Fruit fly (Drosophila melanogaster) whole organism, embryonic: ENCODE results near the gene qjt.

ENCODE experiments used
- CG10959 ChIP-seq: fragments of 200-800 bp; sonication (Bioruptor generic); IDR thresholded peaks from 2 replicates; pipeline ENCODE4 v1.3.6; 2022; ENCODE audit warnings: missing biosample characterization, missing genetic modification characterization
- CG11456 ChIP-seq: fragments of 200-800 bp; sonication (Bioruptor generic); IDR thresholded peaks from 3 replicates; pipeline ENCODE4 v1.3.6; 2022; ENCODE audit warnings: missing biosample characterization, missing genetic modification characterization
- CG12391 ChIP-seq: fragments of 200-800 bp; sonication (Bioruptor generic); optimal IDR thresholded peaks from 3 replicates; lab custom pipeline; 2018; ENCODE audit warnings: missing biosample characterization, mild to moderate bottlenecking, missing genetic modification characterization, moderate library complexity
- CG12659 ChIP-seq: fragments of 200-800 bp; sonication (Bioruptor generic); optimal IDR thresholded peaks from 3 replicates; lab custom pipeline; 2017; ENCODE audit warnings: mild to moderate bottlenecking, missing biosample characterization, missing genetic modification reagents, missing genetic modification characterization
- CG13894 ChIP-seq: fragments of 200-800 bp; sonication (Bioruptor generic); optimal IDR thresholded peaks from 3 replicates; lab custom pipeline; 2018; ENCODE audit warnings: missing biosample characterization, mild to moderate bottlenecking, missing genetic modification characterization, moderate library complexity
- CG1529 ChIP-seq: fragments of 200-800 bp; sonication (Bioruptor generic); optimal IDR thresholded peaks from 3 replicates; lab custom pipeline; 2018; ENCODE audit warnings: missing biosample characterization, missing genetic modification characterization
- CG17361 ChIP-seq: fragments of 200-800 bp; sonication (Bioruptor generic); IDR thresholded peaks from 3 replicates; pipeline ENCODE4 v1.3.6; 2022; ENCODE audit warnings: missing biosample characterization, missing genetic modification characterization
- CG1832 ChIP-seq: fragments of 200-800 bp; sonication (Bioruptor generic); optimal IDR thresholded peaks from 2 replicates; lab custom pipeline; 2017; ENCODE audit warnings: missing biosample characterization, mild to moderate bottlenecking, missing genetic modification characterization, inconsistent platforms
- CG2116 ChIP-seq: fragments of 200-800 bp; sonication (Bioruptor generic); optimal IDR thresholded peaks from 3 replicates; lab custom pipeline; 2018; ENCODE audit warnings: missing biosample characterization, mild to moderate bottlenecking, missing genetic modification characterization
- CG2678 ChIP-seq: fragments of 200-800 bp; sonication (Bioruptor generic); optimal IDR thresholded peaks from 3 replicates; lab custom pipeline; 2019; ENCODE audit warnings: missing biosample characterization, mild to moderate bottlenecking, missing genetic modification characterization, moderate library complexity
- CG3407 ChIP-seq: fragments of 200-800 bp; sonication (Bioruptor generic); optimal IDR thresholded peaks from 2 replicates; lab custom pipeline; 2018; ENCODE audit warnings: missing biosample characterization, mild to moderate bottlenecking, missing genetic modification characterization
- CG3726 ChIP-seq: fragments of 200-800 bp; sonication (Bioruptor generic); IDR thresholded peaks from 3 replicates; pipeline ENCODE4, ENCODE4 v1.3.6; 2022; ENCODE audit warnings: missing biosample characterization, missing genetic modification characterization
- CG6765 ChIP-seq: fragments of 200-800 bp; sonication (Bioruptor generic); optimal IDR thresholded peaks from 3 replicates; lab custom pipeline; 2017; ENCODE audit warnings: missing biosample characterization, mild to moderate bottlenecking, missing genetic modification characterization
- CG7963 ChIP-seq: fragments of 200-800 bp; sonication (Bioruptor generic); IDR thresholded peaks from 3 replicates; pipeline ENCODE4 v1.3.6; 2022; ENCODE audit warnings: missing biosample characterization, missing genetic modification characterization; ENCODE audit not compliant: partially characterized antibody
- CG8089 ChIP-seq: fragments of 200-800 bp; sonication (Bioruptor generic); optimal IDR thresholded peaks from 3 replicates; lab custom pipeline; 2016; ENCODE audit warnings: missing biosample characterization, missing genetic modification characterization
- CG9437 ChIP-seq: fragments of 200-800 bp; sonication (Bioruptor generic); optimal IDR thresholded peaks from 2 replicates; lab custom pipeline; 2018; ENCODE audit warnings: missing biosample characterization, mild to moderate bottlenecking, missing genetic modification characterization
- CG9797 ChIP-seq: fragments of 200-800 bp; sonication (Bioruptor generic); optimal IDR thresholded peaks from 3 replicates; lab custom pipeline; 2018; ENCODE audit warnings: missing biosample characterization, mild to moderate bottlenecking, missing genetic modification characterization
- CG9817 ChIP-seq: fragments of 200-800 bp; sonication (Bioruptor generic); optimal IDR thresholded peaks from 2 replicates; lab custom pipeline; 2018; ENCODE audit warnings: missing biosample characterization, mild to moderate bottlenecking, missing genetic modification characterization, moderate library complexity
- CG9876 ChIP-seq: fragments of 200-800 bp; sonication (Bioruptor generic); optimal IDR thresholded peaks from 2 replicates; lab custom pipeline; 2016; ENCODE audit warnings: missing biosample characterization, missing genetic modification characterization
- Ets97D ChIP-seq: fragments of 200-800 bp; sonication (Bioruptor generic); optimal IDR thresholded peaks from 3 replicates; lab custom pipeline; 2016; ENCODE audit warnings: missing biosample characterization, missing genetic modification characterization
- HLH3B ChIP-seq: fragments of 200-800 bp; sonication (Bioruptor generic); IDR thresholded peaks from 2 replicates; pipeline ENCODE4 v1.3.6; 2022; ENCODE audit warnings: missing biosample characterization, missing genetic modification characterization
- HLH4C ChIP-seq: fragments of 200-800 bp; sonication (Bioruptor generic); IDR thresholded peaks from 3 replicates; pipeline ENCODE4 v1.3.6; 2022; ENCODE audit warnings: missing biosample characterization, missing genetic modification characterization; ENCODE audit not compliant: partially characterized antibody
- Hey ChIP-seq: fragments of 200-800 bp; sonication (Bioruptor generic); optimal IDR thresholded peaks from 3 replicates; lab custom pipeline; 2018; ENCODE audit warnings: missing biosample characterization, mild to moderate bottlenecking, missing genetic modification characterization
- Hr51 ChIP-seq, 2 experiments: fragments of 200-800 bp; sonication (Bioruptor generic); optimal IDR thresholded peaks; 2 replicates in 1 of 2; 3 replicates in 1 of 2; lab custom pipeline; 2016 to 2018; ENCODE audit warnings: missing biosample characterization in 2 of 2, missing genetic modification characterization in 2 of 2, mild to moderate bottlenecking in 1 of 2, moderate library complexity in 1 of 2
- MESR4 ChIP-seq: fragments of 200-800 bp; sonication (Bioruptor generic); optimal IDR thresholded peaks from 2 replicates; lab custom pipeline; 2018; ENCODE audit warnings: missing biosample characterization, mild to moderate bottlenecking, missing genetic modification characterization, moderate library complexity
- NC2α ChIP-seq: fragments of 200-800 bp; sonication (Bioruptor generic); optimal IDR thresholded peaks from 2 replicates; lab custom pipeline; 2016; ENCODE audit warnings: missing biosample characterization, missing genetic modification characterization
- NFAT ChIP-seq: fragments of 200-800 bp; sonication (Bioruptor generic); IDR thresholded peaks from 2 replicates; pipeline ENCODE4 v1.3.6; 2022; ENCODE audit warnings: missing biosample characterization, missing genetic modification characterization
- Poxn ChIP-seq: fragments of 200-800 bp; sonication (Bioruptor generic); IDR thresholded peaks from 2 replicates; pipeline ENCODE4 v1.3.6; 2022; ENCODE audit warnings: missing biosample characterization, missing genetic modification characterization
- Ptx1 ChIP-seq: fragments of 200-800 bp; sonication (Bioruptor generic); IDR thresholded peaks from 2 replicates; pipeline ENCODE4 v1.3.6; 2022; ENCODE audit warnings: missing biosample characterization, missing genetic modification characterization
- Sox102F ChIP-seq: fragments of 200-800 bp; sonication (Bioruptor generic); optimal IDR thresholded peaks from 2 replicates; lab custom pipeline; 2018; ENCODE audit warnings: missing biosample characterization, mild to moderate bottlenecking, missing genetic modification characterization, moderate library complexity
- Xbp1 ChIP-seq: fragments of 200-800 bp; sonication (Bioruptor generic); optimal IDR thresholded peaks from 3 replicates; lab custom pipeline; 2016; ENCODE audit warnings: missing biosample characterization, mild to moderate bottlenecking, missing genetic modification characterization
- ab ChIP-seq: fragments of 200-800 bp; sonication (Bioruptor generic); optimal IDR thresholded peaks from 2 replicates; lab custom pipeline; 2016; ENCODE audit warnings: missing biosample characterization, missing genetic modification characterization
- abd-A ChIP-seq: fragments of 200-800 bp; sonication (Bioruptor generic); optimal IDR thresholded peaks from 3 replicates; lab custom pipeline; 2019; ENCODE audit warnings: missing biosample characterization, mild to moderate bottlenecking, missing genetic modification characterization, moderate library complexity
- ac ChIP-seq: fragments of 200-800 bp; sonication (Bioruptor generic); optimal IDR thresholded peaks from 3 replicates; lab custom pipeline; 2017; ENCODE audit warnings: missing biosample characterization, mild to moderate bottlenecking, missing genetic modification characterization
- ase ChIP-seq: fragments of 200-800 bp; sonication (Bioruptor generic); IDR thresholded peaks from 3 replicates; pipeline ENCODE4 v1.3.6; 2022; ENCODE audit warnings: missing biosample characterization, missing genetic modification characterization
- bigmax ChIP-seq: fragments of 200-800 bp; sonication (Bioruptor generic); optimal IDR thresholded peaks from 2 replicates; lab custom pipeline; 2018; ENCODE audit warnings: missing biosample characterization, mild to moderate bottlenecking, missing genetic modification characterization
- br ChIP-seq: fragments of >200 bp; optimal IDR thresholded peaks from 2 replicates; lab custom pipeline; 2017
- fd96Cb ChIP-seq: fragments of 200-800 bp; sonication (Bioruptor generic); optimal IDR thresholded peaks from 2 replicates; lab custom pipeline; 2018; ENCODE audit warnings: missing biosample characterization, mild to moderate bottlenecking, missing genetic modification characterization, moderate library complexity
- grau ChIP-seq: fragments of 200-800 bp; optimal IDR thresholded peaks from 3 replicates; lab custom pipeline; 2019; ENCODE audit warnings: missing biosample characterization, mild to moderate bottlenecking, missing genetic modification characterization, moderate library complexity
- gsb ChIP-seq: fragments of 200-800 bp; sonication (Bioruptor generic); IDR thresholded peaks from 2 replicates; pipeline ENCODE4 v1.3.6; 2022; ENCODE audit warnings: missing biosample characterization, missing genetic modification characterization
- her ChIP-seq: fragments of 200-800 bp; sonication (Bioruptor generic); optimal IDR thresholded peaks from 2 replicates; lab custom pipeline; 2016; ENCODE audit warnings: missing biosample characterization, missing genetic modification characterization
- klu ChIP-seq: fragments of 200-800 bp; sonication (Bioruptor generic); IDR thresholded peaks from 2 replicates; pipeline ENCODE4 v1.3.6; 2022; ENCODE audit warnings: missing biosample characterization, missing genetic modification characterization
- lmd ChIP-seq: fragments of 200-800 bp; sonication (Bioruptor generic); IDR thresholded peaks from 2 replicates; pipeline ENCODE4 v1.3.6; 2022; ENCODE audit warnings: missing biosample characterization, missing genetic modification characterization
- salm ChIP-seq: fragments of 200-800 bp; sonication (Bioruptor generic); optimal IDR thresholded peaks from 2 replicates; lab custom pipeline; 2018; ENCODE audit warnings: missing biosample characterization, mild to moderate bottlenecking, missing genetic modification characterization
- sens ChIP-seq: fragments of 200-800 bp; sonication (Bioruptor generic); peaks from one replicate; lab custom pipeline; 2016; ENCODE audit warnings: missing biosample characterization, missing genetic modification characterization
- sens-2 ChIP-seq: fragments of 200-800 bp; sonication (Bioruptor generic); IDR thresholded peaks from 2 replicates; pipeline ENCODE4 v1.3.6; 2022; ENCODE audit warnings: missing biosample characterization, missing genetic modification characterization
- so ChIP-seq: fragments of 200-800 bp; sonication (Bioruptor generic); IDR thresholded peaks from 3 replicates; pipeline ENCODE4 v1.3.6; 2022; ENCODE audit warnings: missing biosample characterization, missing genetic modification characterization
- sr ChIP-seq: fragments of 200-800 bp; sonication (Bioruptor generic); IDR thresholded peaks from 3 replicates; pipeline ENCODE4 v1.3.6; 2022; ENCODE audit warnings: missing biosample characterization, missing genetic modification characterization
- tll ChIP-seq, 2 experiments: fragments of 200-800 bp in 1 of 2; fragments of >200 bp in 1 of 2; sonication (Bioruptor generic) in 1 of 2; optimal IDR thresholded peaks; 2 replicates each; lab custom pipeline; 2017 to 2019; ENCODE audit warnings: missing biosample characterization in 2 of 2, missing genetic modification characterization in 2 of 2, mild to moderate bottlenecking in 1 of 2, moderate library complexity in 1 of 2
- zen2 ChIP-seq: fragments of 200-800 bp; sonication (Bioruptor generic); IDR thresholded peaks from 3 replicates; pipeline ENCODE4 v1.3.6; 2022; ENCODE audit warnings: missing biosample characterization, missing genetic modification characterization; ENCODE audit not compliant: partially characterized antibody

Gene qjt

DNA sequence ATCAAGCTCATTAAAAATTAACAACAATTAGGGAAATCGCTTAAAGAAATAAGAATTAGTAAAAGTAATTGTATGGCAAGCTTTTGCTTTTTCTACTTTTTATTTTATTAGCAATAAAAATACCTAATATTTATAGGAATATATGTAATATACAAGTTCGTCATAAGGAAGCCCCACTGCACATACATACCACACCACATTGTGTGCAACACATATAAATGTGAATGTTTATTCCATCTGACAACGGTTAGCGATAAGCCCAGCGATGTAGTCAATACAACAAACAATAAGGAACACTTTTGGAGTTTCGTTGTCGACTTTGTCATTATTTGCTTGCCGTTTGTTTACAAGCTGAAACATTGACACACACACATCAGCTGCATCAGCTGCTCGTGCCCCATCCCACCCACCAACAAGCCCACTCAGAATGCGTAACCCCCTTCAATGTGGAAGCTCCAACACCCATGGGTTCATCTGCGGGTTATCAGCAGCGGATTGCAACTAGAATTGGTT, 6.4 kb downstream of the qjt start:
- TF ChIP-seq sr (GFP tag; lab: Robert Waterston, UW), result peak; percentile 73; the same call in 1 of the 3 replicates
- TF ChIP-seq HLH4C, result no peak
- TF ChIP-seq gsb (GFP tag; lab: Robert Waterston, UW), result no peak
- no peak for TF ChIP-seq lmd (GFP tag; lab: Robert Waterston, UW)
- peak; percentile 61 for TF ChIP-seq her
- no peak for TF ChIP-seq CG13894 (tag; lab: Kevin White, UChicago)
- TF ChIP-seq Ptx1, result peak; percentile 35; the same call in 1 of the 2 replicates
- peak; percentile 44 for TF ChIP-seq Xbp1 (GFP tag; lab: Kevin White, UChicago)
- peak; percentile 91 for TF ChIP-seq grau (tag; lab: Kevin White, UChicago)
- TF ChIP-seq CG1529, result peak; percentile 92
- no peak for TF ChIP-seq ab (GFP tag; lab: Kevin White, UChicago)
- no peak for TF ChIP-seq CG6765 (GFP tag; lab: Kevin White, UChicago)
- TF ChIP-seq MESR4 (GFP tag; lab: Kevin White, UChicago), result peak; percentile 19
- no peak for TF ChIP-seq CG7963
- TF ChIP-seq sens-2 (GFP tag; lab: Robert Waterston, UW), result peak; percentile 68; the same call in 1 of the 2 replicates
- no peak for TF ChIP-seq CG11456 (GFP tag; lab: Robert Waterston, UW)
- peak; percentile 61 for TF ChIP-seq fd96Cb (tag; lab: Kevin White, UChicago)
- no peak for TF ChIP-seq tll (GFP tag; optimal IDR thresholded peaks at IDR 0.05; lab: Kevin White, UChicago)
- no peak for TF ChIP-seq Ets97D
- no peak for TF ChIP-seq abd-A (tag; lab: Kevin White, UChicago)
- peak; percentile 41 for TF ChIP-seq CG9797 (GFP tag; lab: Kevin White, UChicago)
- TF ChIP-seq Hr51 (GFP tag; optimal IDR thresholded peaks at IDR 0.05; lab: Kevin White, UChicago), result peak; percentile 7 to 48
- no peak for TF ChIP-seq klu (GFP tag; lab: Robert Waterston, UW)
- peak; percentile 74 for TF ChIP-seq Sox102F
- TF ChIP-seq bigmax (GFP tag; lab: Kevin White, UChicago), result peak; percentile 63
- TF ChIP-seq CG2116 (GFP tag; lab: Kevin White, UChicago), result peak; percentile 51
- TF ChIP-seq CG2678 (tag; lab: Kevin White, UChicago), result peak; percentile 81
- TF ChIP-seq ase (GFP tag; lab: Robert Waterston, UW), result no peak
- peak; percentile 92 for TF ChIP-seq ac (GFP tag; lab: Kevin White, UChicago)
- TF ChIP-seq NC2α, result peak; percentile 56
- peak; percentile 42 for TF ChIP-seq CG9876 (GFP tag; lab: Kevin White, UChicago)
- TF ChIP-seq Poxn (GFP tag; lab: Robert Waterston, UW), result no peak
- TF ChIP-seq so, result no peak; the same call in 2 of the 3 replicates
- peak; percentile 77 for TF ChIP-seq Hey
- no peak for TF ChIP-seq br
- peak; percentile 61; the same call in 1 of the 2 replicates for TF ChIP-seq HLH3B
- no peak for TF ChIP-seq CG9437
- TF ChIP-seq CG10959 (GFP tag; lab: Robert Waterston, UW), result peak; percentile 58; the same call in 1 of the 2 replicates
- peak; percentile 40 for TF ChIP-seq CG12659
- no peak for TF ChIP-seq zen2 (GFP tag; lab: Robert Waterston, UW)
- no peak for TF ChIP-seq CG1832 (GFP tag; lab: Kevin White, UChicago)
- TF ChIP-seq CG12391 (tag; lab: Kevin White, UChicago), result peak; percentile 63
- peak; percentile 72 for TF ChIP-seq CG17361 (GFP tag; lab: Robert Waterston, UW)
- TF ChIP-seq CG3407 (GFP tag; lab: Kevin White, UChicago), result peak; percentile 98
- TF ChIP-seq CG8089, result peak; percentile 73
- TF ChIP-seq salm (tag; lab: Kevin White, UChicago), result peak; percentile 90
- no peak for TF ChIP-seq NFAT (GFP tag; lab: Robert Waterston, UW)
- TF ChIP-seq CG9817 (tag; lab: Kevin White, UChicago), result peak; percentile 41
- TF ChIP-seq sens (GFP tag; lab: Kevin White, UChicago), result peak; percentile 96
- no peak; the same call in 2 of the 3 replicates for TF ChIP-seq CG3726 (GFP tag; lab: Robert Waterston, UW)
